Fruit fly (Drosophila melanogaster) whole organism, embryonic: ENCODE measurements around the gene Ugt301D1.
A peak's percentile ranks its signal among the peaks of the same experiment; 100 is the strongest.

Experiments used
- ATbp ChIP-seq: fragments of 200-800 bp; sonication (Bioruptor generic); optimal IDR thresholded peaks from 2 replicates; lab custom pipeline; 2017; ENCODE audit warnings: missing biosample characterization, mild to moderate bottlenecking, missing genetic modification characterization, missing genetic modification reagents
- Atf3 ChIP-seq: fragments of 200-800 bp; sonication (Bioruptor generic); optimal IDR thresholded peaks from 3 replicates; lab custom pipeline; 2016; ENCODE audit warnings: missing biosample characterization, missing genetic modification characterization
- Atf6 ChIP-seq: fragments of 200-800 bp; sonication (Bioruptor generic); IDR thresholded peaks from 2 replicates; pipeline ENCODE4 v1.3.6; 2022; ENCODE audit warnings: missing biosample characterization, missing genetic modification characterization
- Bdp1 ChIP-seq: fragments of 200-800 bp; sonication (Bioruptor generic); optimal IDR thresholded peaks from 3 replicates; lab custom pipeline; 2016; ENCODE audit warnings: missing biosample characterization, missing genetic modification characterization
- CG11695 ChIP-seq: fragments of 200-800 bp; sonication (Bioruptor generic); IDR thresholded peaks from 3 replicates; pipeline ENCODE4 v1.3.6; 2022; ENCODE audit warnings: missing biosample characterization, missing genetic modification characterization
- CG14441 ChIP-seq: fragments of 200-800 bp; sonication (Bioruptor generic); IDR thresholded peaks from 2 replicates; pipeline ENCODE4 v1.3.6; 2022; ENCODE audit warnings: missing biosample characterization, missing genetic modification characterization
- CG14710 ChIP-seq: fragments of 200-800 bp; sonication (Bioruptor generic); optimal IDR thresholded peaks from 3 replicates; lab custom pipeline; 2019; ENCODE audit warnings: missing biosample characterization, mild to moderate bottlenecking, missing genetic modification characterization, moderate library complexity
- CG15011 ChIP-seq: fragments of 200-800 bp; sonication (Bioruptor generic); optimal IDR thresholded peaks from 3 replicates; lab custom pipeline; 2018; ENCODE audit warnings: missing biosample characterization, mild to moderate bottlenecking, missing genetic modification characterization
- CG15696 ChIP-seq: fragments of 200-800 bp; sonication (Bioruptor generic); optimal IDR thresholded peaks from 2 replicates; lab custom pipeline; 2019; ENCODE audit warnings: missing biosample characterization, mild to moderate bottlenecking, missing genetic modification characterization, moderate library complexity
- CG2202 ChIP-seq: fragments of 200-800 bp; sonication (Bioruptor generic); optimal IDR thresholded peaks from 2 replicates; lab custom pipeline; 2018; ENCODE audit warnings: missing biosample characterization, mild to moderate bottlenecking, missing genetic modification characterization
- CG32772 ChIP-seq: fragments of 200-800 bp; sonication (Bioruptor generic); IDR thresholded peaks from 2 replicates; pipeline ENCODE4 v1.3.6; 2022; ENCODE audit warnings: missing biosample characterization, missing genetic modification characterization
- CG33557 ChIP-seq: fragments of 200-800 bp; sonication (Bioruptor generic); optimal IDR thresholded peaks from 2 replicates; lab custom pipeline; 2019; ENCODE audit warnings: missing biosample characterization, mild to moderate bottlenecking, missing genetic modification characterization, moderate library complexity
- CG34376 ChIP-seq: fragments of 200-800 bp; sonication (Bioruptor generic); optimal IDR thresholded peaks from 2 replicates; lab custom pipeline; 2018; ENCODE audit warnings: missing biosample characterization, mild to moderate bottlenecking, missing genetic modification characterization
- CG6272 ChIP-seq: fragments of 200-800 bp; sonication (Bioruptor generic); IDR thresholded peaks from 2 replicates; pipeline ENCODE4 v1.3.6; 2022; ENCODE audit warnings: missing biosample characterization, missing genetic modification characterization
- CG9727 ChIP-seq: fragments of 200-800 bp; sonication (Bioruptor generic); optimal IDR thresholded peaks from 3 replicates; lab custom pipeline; 2017; ENCODE audit warnings: missing biosample characterization, mild to moderate bottlenecking, missing genetic modification characterization
- CG9797 ChIP-seq: fragments of 200-800 bp; sonication (Bioruptor generic); optimal IDR thresholded peaks from 3 replicates; lab custom pipeline; 2018; ENCODE audit warnings: missing biosample characterization, mild to moderate bottlenecking, missing genetic modification characterization
- CoRest ChIP-seq: fragments of 200-800 bp; sonication (Bioruptor generic); optimal IDR thresholded peaks from 3 replicates; lab custom pipeline; 2018; ENCODE audit warnings: missing biosample characterization, mild to moderate bottlenecking, missing genetic modification characterization, moderate library complexity
- Dip2 ChIP-seq: fragments of 200-800 bp; sonication (Bioruptor generic); IDR thresholded peaks from 2 replicates; pipeline ENCODE4 v1.3.6; 2022; ENCODE audit warnings: missing biosample characterization, missing genetic modification characterization
- Eip74EF ChIP-seq, 2 experiments: fragments of 200-800 bp in 1 of 2; fragments of >200 bp in 1 of 2; sonication (Bioruptor generic) in 1 of 2; optimal IDR thresholded peaks; 2 replicates each; lab custom pipeline; 2017 to 2019; ENCODE audit warnings: missing biosample characterization in 2 of 2, missing genetic modification characterization in 2 of 2, mild to moderate bottlenecking in 1 of 2, moderate library complexity in 1 of 2
- HLH3B ChIP-seq: fragments of 200-800 bp; sonication (Bioruptor generic); IDR thresholded peaks from 2 replicates; pipeline ENCODE4 v1.3.6; 2022; ENCODE audit warnings: missing biosample characterization, missing genetic modification characterization
- Hmr ChIP-seq: fragments of 200-800 bp; sonication (Bioruptor generic); optimal IDR thresholded peaks from 3 replicates; lab custom pipeline; 2017; ENCODE audit warnings: mild to moderate bottlenecking, missing biosample characterization, missing genetic modification reagents, missing genetic modification characterization
- MBD-R2 ChIP-seq: fragments of 200-800 bp; sonication (Bioruptor generic); IDR thresholded peaks from 2 replicates; pipeline ENCODE4 v1.3.6; 2022; ENCODE audit warnings: missing biosample characterization, missing genetic modification characterization
- Mes4 ChIP-seq: fragments of 200-800 bp; sonication (Bioruptor generic); optimal IDR thresholded peaks from 2 replicates; lab custom pipeline; 2016; ENCODE audit warnings: missing biosample characterization, missing genetic modification characterization
- Scr ChIP-seq: fragments of 200-800 bp; sonication (Bioruptor generic); IDR thresholded peaks from 2 replicates; pipeline ENCODE4 v1.3.6; 2022; ENCODE audit warnings: missing biosample characterization, missing genetic modification characterization; ENCODE audit not compliant: partially characterized antibody
- Sin3A ChIP-seq: fragments of >200 bp; optimal IDR thresholded peaks from 2 replicates; lab custom pipeline; 2018
- abd-A ChIP-seq: fragments of 200-800 bp; sonication (Bioruptor generic); optimal IDR thresholded peaks from 3 replicates; lab custom pipeline; 2019; ENCODE audit warnings: missing biosample characterization, mild to moderate bottlenecking, missing genetic modification characterization, moderate library complexity
- al ChIP-seq: fragments of 200-800 bp; sonication (Bioruptor generic); IDR thresholded peaks from 2 replicates; pipeline ENCODE4 v1.3.6; 2022; ENCODE audit warnings: missing biosample characterization, missing genetic modification characterization
- bowl ChIP-seq: fragments of 200-800 bp; sonication (Bioruptor generic); IDR thresholded peaks from 2 replicates; pipeline ENCODE4 v1.3.6; 2022; ENCODE audit warnings: missing biosample characterization, missing genetic modification characterization
- btn ChIP-seq: fragments of 200-800 bp; sonication (Bioruptor generic); optimal IDR thresholded peaks from 2 replicates; lab custom pipeline; 2016; ENCODE audit warnings: missing biosample characterization, missing genetic modification characterization
- chif ChIP-seq, 2 experiments: fragments of 200-800 bp; sonication (Bioruptor generic); optimal IDR thresholded peaks; 3 replicates each; lab custom pipeline; 2016; ENCODE audit warnings: missing biosample characterization in 2 of 2, missing genetic modification characterization in 2 of 2
- chinmo ChIP-seq: fragments of 200-800 bp; sonication (Bioruptor generic); IDR thresholded peaks from 4 replicates; pipeline ENCODE4 v1.3.6; 2022; ENCODE audit warnings: missing biosample characterization, missing genetic modification characterization; ENCODE audit not compliant: partially characterized antibody
- danr ChIP-seq: fragments of 200-800 bp; sonication (Bioruptor generic); IDR thresholded peaks from 2 replicates; pipeline ENCODE4 v1.3.6; 2022; ENCODE audit warnings: missing biosample characterization, missing genetic modification characterization
- eve ChIP-seq, 2 experiments: fragments of >200 bp; optimal IDR thresholded peaks; 2 replicates each; lab custom pipeline; 2017; ENCODE audit warnings: missing biosample characterization in 2 of 2, missing genetic modification characterization in 2 of 2
- fd3F ChIP-seq: fragments of 200-800 bp; sonication (Bioruptor generic); optimal IDR thresholded peaks from 2 replicates; lab custom pipeline; 2018; ENCODE audit warnings: missing biosample characterization, mild to moderate bottlenecking, missing genetic modification characterization, moderate library complexity
- fru ChIP-seq: fragments of >200 bp; optimal IDR thresholded peaks from 2 replicates; lab custom pipeline; 2017
- gcm2 ChIP-seq: fragments of 200-800 bp; sonication (Bioruptor generic); optimal IDR thresholded peaks from 2 replicates; lab custom pipeline; 2016; ENCODE audit warnings: missing biosample characterization, missing genetic modification characterization
- gem ChIP-seq: fragments of 200-800 bp; sonication (Bioruptor generic); optimal IDR thresholded peaks from 2 replicates; lab custom pipeline; 2019; ENCODE audit warnings: missing biosample characterization, mild to moderate bottlenecking, missing genetic modification characterization, moderate library complexity
- hbn ChIP-seq: fragments of 200-800 bp; sonication (Bioruptor generic); IDR thresholded peaks from 2 replicates; pipeline ENCODE4 v1.3.6; 2022; ENCODE audit warnings: missing biosample characterization, missing genetic modification characterization; ENCODE audit not compliant: partially characterized antibody
- maf-S ChIP-seq: fragments of 200-800 bp; sonication (Bioruptor generic); optimal IDR thresholded peaks from 2 replicates; lab custom pipeline; 2016; ENCODE audit warnings: missing biosample characterization, missing genetic modification characterization
- mam ChIP-seq: fragments of 200-800 bp; sonication (Bioruptor generic); optimal IDR thresholded peaks from 3 replicates; lab custom pipeline; 2016; ENCODE audit warnings: missing biosample characterization, missing genetic modification characterization
- oc ChIP-seq: fragments of 200-800 bp; sonication (Bioruptor generic); optimal IDR thresholded peaks from 2 replicates; lab custom pipeline; 2018; ENCODE audit warnings: missing biosample characterization, mild to moderate bottlenecking, missing genetic modification characterization, moderate library complexity
- pum ChIP-seq: fragments of 200-800 bp; sonication (Bioruptor generic); optimal IDR thresholded peaks from 2 replicates; lab custom pipeline; 2016; ENCODE audit warnings: missing biosample characterization, missing genetic modification characterization
- repo ChIP-seq: fragments of 200-800 bp; sonication (Bioruptor generic); optimal IDR thresholded peaks from 2 replicates; lab custom pipeline; 2016; ENCODE audit warnings: missing biosample characterization, missing genetic modification characterization
- salm ChIP-seq: fragments of 200-800 bp; sonication (Bioruptor generic); optimal IDR thresholded peaks from 2 replicates; lab custom pipeline; 2018; ENCODE audit warnings: missing biosample characterization, mild to moderate bottlenecking, missing genetic modification characterization
- sc ChIP-seq, 3 experiments: fragments of >200 bp in 2 of 3; fragments of 200-800 bp in 1 of 3; sonication (Bioruptor generic) in 1 of 3; optimal IDR thresholded peaks; 2 replicates in 2 of 3; 3 replicates in 1 of 3; lab custom pipeline; 2017; ENCODE audit warnings: mild to moderate bottlenecking in 1 of 3, missing biosample characterization in 1 of 3, missing genetic modification characterization in 1 of 3, missing genetic modification reagents in 1 of 3
- sens ChIP-seq: fragments of 200-800 bp; sonication (Bioruptor generic); peaks from one replicate; lab custom pipeline; 2016; ENCODE audit warnings: missing biosample characterization, missing genetic modification characterization
- sim ChIP-seq: fragments of 200-800 bp; sonication (Bioruptor generic); IDR thresholded peaks from 2 replicates; pipeline ENCODE4 v1.3.6; 2022; ENCODE audit warnings: missing biosample characterization, missing genetic modification characterization
- sqz ChIP-seq: fragments of 200-800 bp; sonication (Bioruptor generic); optimal IDR thresholded peaks from 3 replicates; lab custom pipeline; 2018; ENCODE audit warnings: missing biosample characterization, mild to moderate bottlenecking, missing genetic modification characterization
- tll ChIP-seq, 2 experiments: fragments of 200-800 bp in 1 of 2; fragments of >200 bp in 1 of 2; sonication (Bioruptor generic) in 1 of 2; optimal IDR thresholded peaks; 2 replicates each; lab custom pipeline; 2017 to 2019; ENCODE audit warnings: missing biosample characterization in 2 of 2, missing genetic modification characterization in 2 of 2, mild to moderate bottlenecking in 1 of 2, moderate library complexity in 1 of 2
- ttk ChIP-seq: fragments of 200-800 bp; sonication (Bioruptor generic); IDR thresholded peaks from 2 replicates; pipeline ENCODE4 v2.1.2; 2022; ENCODE audit warnings: missing biosample characterization, missing genetic modification characterization
- wor ChIP-seq: fragments of 200-800 bp; sonication (Bioruptor generic); IDR thresholded peaks from 2 replicates; pipeline ENCODE4 v1.3.6; 2022; ENCODE audit warnings: missing biosample characterization, missing genetic modification characterization
- z ChIP-seq: fragments of 200-800 bp; sonication (Bioruptor generic); IDR thresholded peaks from 3 replicates; pipeline ENCODE4 v1.3.6; 2022; ENCODE audit warnings: missing biosample characterization, missing genetic modification characterization

The Ugt301D1 gene

DNA sequence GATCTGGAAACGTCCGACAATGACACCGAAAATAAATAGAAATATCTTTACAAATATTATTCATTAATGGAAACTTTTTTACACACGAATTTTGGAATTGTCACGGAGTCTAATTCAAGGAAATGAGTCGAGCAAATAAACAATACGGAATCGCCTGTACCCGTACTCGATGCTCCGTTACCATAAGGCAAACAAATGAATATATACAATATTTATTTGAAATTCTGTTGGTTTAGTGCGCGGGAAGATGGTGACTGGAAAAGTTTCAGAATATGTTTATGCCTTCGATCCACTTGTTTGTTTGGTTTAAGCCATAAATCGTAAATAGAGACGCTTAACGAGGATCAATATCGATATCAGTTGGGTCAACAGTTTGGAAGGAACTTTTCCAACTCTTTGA lies 47.0 kb downstream of the Ugt301D1 start (continued):
- peak; percentile 14 for TF ChIP-seq CG9727 (GFP tag; lab: Kevin White, UChicago)
- TF ChIP-seq bowl, result no peak
- no peak for TF ChIP-seq CG6272 (GFP tag; lab: Robert Waterston, UW)
- peak; percentile 3 for TF ChIP-seq CoRest (tag; lab: Kevin White, UChicago)
- no peak for TF ChIP-seq eve (GFP tag; optimal IDR thresholded peaks at IDR 0.05; lab: Kevin White, UChicago)
- no peak for TF ChIP-seq ttk (GFP tag; lab: Robert Waterston, UW)
- TF ChIP-seq HLH3B (GFP tag; lab: Robert Waterston, UW), result no peak
- TF ChIP-seq Mes4 (GFP tag; lab: Kevin White, UChicago), result no peak
- TF ChIP-seq al (GFP tag; lab: Robert Waterston, UW), result no peak
- no peak for TF ChIP-seq oc (tag; lab: Kevin White, UChicago)
- no peak for TF ChIP-seq btn (GFP tag; lab: Kevin White, UChicago)
- TF ChIP-seq Scr (GFP tag; lab: Robert Waterston, UW), result no peak
- TF ChIP-seq Atf6, result peak; percentile 49
- no peak for TF ChIP-seq ATbp (GFP tag; lab: Kevin White, UChicago)
- 0 out of 3 replicates have a peak, but pooled peaks have one; percentile 24 for TF ChIP-seq z (GFP tag; lab: Robert Waterston, UW)
- TF ChIP-seq fd3F (GFP tag; lab: Kevin White, UChicago), result no peak
- TF ChIP-seq sc (optimal IDR thresholded peaks at IDR 0.05; lab: Kevin White, UChicago), result no peak
- no peak for TF ChIP-seq sc (GFP tag; optimal IDR thresholded peaks at IDR 0.05; lab: Kevin White, UChicago)
- TF ChIP-seq CG2202, result peak; percentile 43
- TF ChIP-seq Dip2 (GFP tag; lab: Robert Waterston, UW), result no peak
- no peak for TF ChIP-seq chif (GFP tag; optimal IDR thresholded peaks at IDR 0.05; lab: Kevin White, UChicago)
- TF ChIP-seq sim, result no peak
- no peak for TF ChIP-seq Eip74EF (GFP tag; optimal IDR thresholded peaks at IDR 0.05; lab: Kevin White, UChicago)
- no peak for TF ChIP-seq danr (GFP tag; lab: Robert Waterston, UW)
- TF ChIP-seq gem, result peak; percentile 14
- no peak for TF ChIP-seq Sin3A (lab: Kevin White, UChicago)
- TF ChIP-seq MBD-R2 (GFP tag; lab: Robert Waterston, UW), result no peak
- TF ChIP-seq gcm2, result no peak
- no peak for TF ChIP-seq CG11695 (GFP tag; lab: Robert Waterston, UW)
- TF ChIP-seq mam (GFP tag; lab: Kevin White, UChicago), result no peak
- peak; percentile 11 for TF ChIP-seq CG15011
- TF ChIP-seq maf-S (GFP tag; lab: Kevin White, UChicago), result no peak
- TF ChIP-seq salm (tag; lab: Kevin White, UChicago), result no peak
- TF ChIP-seq repo (GFP tag; lab: Kevin White, UChicago), result no peak
- TF ChIP-seq fru (lab: Kevin White, UChicago), result no peak
- peak; percentile 21 for TF ChIP-seq Hmr
- TF ChIP-seq Bdp1 (GFP tag; lab: Kevin White, UChicago), result no peak
- TF ChIP-seq sqz (GFP tag; lab: Kevin White, UChicago), result no peak
- TF ChIP-seq Atf3, result no peak
- TF ChIP-seq chinmo, result no peak
- TF ChIP-seq CG14710, result peak; percentile 23
- peak; percentile 13 for TF ChIP-seq CG15696 (tag; lab: Kevin White, UChicago)
- TF ChIP-seq abd-A, result no peak
- peak; percentile 42 for TF ChIP-seq CG33557 (GFP tag; lab: Kevin White, UChicago)
- no peak for TF ChIP-seq CG34376 (GFP tag; lab: Kevin White, UChicago)
- no peak for TF ChIP-seq CG14441 (GFP tag; lab: Robert Waterston, UW)
- TF ChIP-seq sens (GFP tag; lab: Kevin White, UChicago), result peak; percentile 73
- TF ChIP-seq wor (GFP tag; lab: Robert Waterston, UW), result no peak
- TF ChIP-seq CG32772 (GFP tag; lab: Robert Waterston, UW), result no peak
- TF ChIP-seq CG9797 (GFP tag; lab: Kevin White, UChicago), result no peak
- no peak for TF ChIP-seq hbn (GFP tag; lab: Robert Waterston, UW)
- no peak for TF ChIP-seq tll (GFP tag; optimal IDR thresholded peaks at IDR 0.05; lab: Kevin White, UChicago)
- no peak for TF ChIP-seq pum (GFP tag; lab: Kevin White, UChicago)
